Fruit fly (Drosophila melanogaster) whole organism, embryonic: Measurements from ENCODE around the gene Bem46.
A peak's percentile ranks its signal among the peaks of the same experiment; 100 is the strongest.

Source experiments
- Ada2b ChIP-seq: fragments of 200-800 bp; sonication (Bioruptor generic); IDR thresholded peaks from 2 replicates; pipeline ENCODE4 v1.3.6; 2022; ENCODE audit warnings: missing biosample characterization, missing genetic modification characterization
- Bgb ChIP-seq: fragments of 200-800 bp; sonication (Bioruptor generic); IDR thresholded peaks from 2 replicates; pipeline ENCODE4 v1.3.6; 2022; ENCODE audit warnings: missing biosample characterization, missing genetic modification characterization; ENCODE audit not compliant: partially characterized antibody
- CG10321 ChIP-seq: fragments of 200-800 bp; sonication (Bioruptor generic); IDR thresholded peaks from 2 replicates; pipeline ENCODE4 v1.3.6; 2022; ENCODE audit warnings: missing biosample characterization, missing genetic modification characterization
- CG11093 ChIP-seq: fragments of 200-800 bp; sonication (Bioruptor generic); IDR thresholded peaks from 3 replicates; pipeline ENCODE4 v1.3.6; 2022; ENCODE audit warnings: missing biosample characterization, missing genetic modification characterization
- CG11560 ChIP-seq: fragments of 200-800 bp; sonication (Bioruptor generic); IDR thresholded peaks from 3 replicates; pipeline ENCODE4 v1.3.6; 2022; ENCODE audit warnings: missing biosample characterization, missing genetic modification characterization
- CG12236 ChIP-seq: fragments of 200-800 bp; sonication (Bioruptor generic); optimal IDR thresholded peaks from 2 replicates; lab custom pipeline; 2016; ENCODE audit warnings: missing biosample characterization, missing genetic modification characterization
- CG14014 ChIP-seq: fragments of 200-800 bp; sonication (Bioruptor generic); IDR thresholded peaks from 2 replicates; pipeline ENCODE4 v1.3.6; 2022; ENCODE audit warnings: missing biosample characterization, missing genetic modification characterization
- CG16815 ChIP-seq: fragments of 200-800 bp; sonication (Bioruptor generic); optimal IDR thresholded peaks from 3 replicates; lab custom pipeline; 2017; ENCODE audit warnings: missing biosample characterization, mild to moderate bottlenecking, missing genetic modification characterization
- CG17385 ChIP-seq: fragments of 200-800 bp; sonication (Bioruptor generic); optimal IDR thresholded peaks from 3 replicates; lab custom pipeline; 2018; ENCODE audit warnings: missing biosample characterization, mild to moderate bottlenecking, missing genetic modification characterization
- CG17612 ChIP-seq: fragments of 200-800 bp; sonication (Bioruptor generic); IDR thresholded peaks from 2 replicates; pipeline ENCODE4 v1.3.6; 2022; ENCODE audit warnings: missing biosample characterization, missing genetic modification characterization
- CG2120 ChIP-seq: fragments of 200-800 bp; sonication (Bioruptor generic); optimal IDR thresholded peaks from 3 replicates; lab custom pipeline; 2016; ENCODE audit warnings: missing biosample characterization, missing genetic modification characterization
- CG2202 ChIP-seq: fragments of 200-800 bp; sonication (Bioruptor generic); optimal IDR thresholded peaks from 2 replicates; lab custom pipeline; 2018; ENCODE audit warnings: missing biosample characterization, mild to moderate bottlenecking, missing genetic modification characterization
- CG30403 ChIP-seq: fragments of 200-800 bp; sonication (Bioruptor generic); optimal IDR thresholded peaks from 3 replicates; lab custom pipeline; 2016; ENCODE audit warnings: missing biosample characterization, missing genetic modification characterization
- CG4404 ChIP-seq: fragments of 200-800 bp; sonication (Bioruptor generic); IDR thresholded peaks from 2 replicates; pipeline ENCODE4 v1.3.6; 2022; ENCODE audit warnings: missing biosample characterization, missing genetic modification characterization
- CG4730 ChIP-seq: fragments of 200-800 bp; sonication (Bioruptor generic); IDR thresholded peaks from 2 replicates; pipeline ENCODE4 v1.3.6; 2022; ENCODE audit warnings: missing biosample characterization, missing genetic modification characterization
- CG6689 ChIP-seq: fragments of 200-800 bp; sonication (Bioruptor generic); IDR thresholded peaks from 2 replicates; pipeline ENCODE4 v1.3.6; 2022; ENCODE audit warnings: missing biosample characterization, missing genetic modification characterization
- CG7745 ChIP-seq: fragments of 200-800 bp; sonication (Bioruptor generic); optimal IDR thresholded peaks from 2 replicates; lab custom pipeline; 2018; ENCODE audit warnings: missing biosample characterization, mild to moderate bottlenecking, missing genetic modification characterization, moderate library complexity
- Camta ChIP-seq: fragments of 200-800 bp; sonication (Bioruptor generic); optimal IDR thresholded peaks from 2 replicates; lab custom pipeline; 2016; ENCODE audit warnings: missing biosample characterization, missing genetic modification characterization
- Dad ChIP-seq: fragments of 200-800 bp; sonication (Bioruptor generic); optimal IDR thresholded peaks from 3 replicates; lab custom pipeline; 2016; ENCODE audit warnings: missing biosample characterization, missing genetic modification characterization
- Dfd ChIP-seq, 2 experiments: fragments of >200 bp; optimal IDR thresholded peaks; 2 replicates each; lab custom pipeline; 2017; ENCODE audit warnings: missing biosample characterization in 2 of 2, missing genetic modification characterization in 2 of 2
- Dip3 ChIP-seq: fragments of 200-800 bp; sonication (Bioruptor generic); optimal IDR thresholded peaks from 3 replicates; lab custom pipeline; 2016; ENCODE audit warnings: missing biosample characterization, missing genetic modification characterization
- Dll ChIP-seq: fragments of 200-800 bp; sonication (Bioruptor generic); IDR thresholded peaks from 4 replicates; pipeline ENCODE4 v1.3.6; 2022; ENCODE audit warnings: missing biosample characterization, missing genetic modification characterization; ENCODE audit not compliant: partially characterized antibody
- Drgx ChIP-seq: fragments of 200-800 bp; sonication (Bioruptor generic); IDR thresholded peaks from 2 replicates; pipeline ENCODE4 v1.3.6; 2022; ENCODE audit warnings: missing biosample characterization, missing genetic modification characterization
- ERR ChIP-seq: fragments of 200-800 bp; sonication (Bioruptor generic); optimal IDR thresholded peaks from 2 replicates; lab custom pipeline; 2016; ENCODE audit warnings: missing biosample characterization, missing genetic modification characterization
- Ets97D ChIP-seq: fragments of 200-800 bp; sonication (Bioruptor generic); optimal IDR thresholded peaks from 3 replicates; lab custom pipeline; 2016; ENCODE audit warnings: missing biosample characterization, missing genetic modification characterization
- Rx ChIP-seq: fragments of 200-800 bp; sonication (Bioruptor generic); IDR thresholded peaks from 2 replicates; pipeline ENCODE4 v1.3.6; 2022; ENCODE audit warnings: missing biosample characterization, missing genetic modification characterization
- Sin3A ChIP-seq: fragments of >200 bp; optimal IDR thresholded peaks from 2 replicates; lab custom pipeline; 2018
- Usf ChIP-seq: fragments of 200-800 bp; sonication (Bioruptor generic); optimal IDR thresholded peaks from 2 replicates; lab custom pipeline; 2017; ENCODE audit warnings: missing genotype, missing biosample characterization, missing genetic modification characterization
- ab ChIP-seq: fragments of 200-800 bp; sonication (Bioruptor generic); optimal IDR thresholded peaks from 2 replicates; lab custom pipeline; 2016; ENCODE audit warnings: missing biosample characterization, missing genetic modification characterization
- ac ChIP-seq: fragments of 200-800 bp; sonication (Bioruptor generic); optimal IDR thresholded peaks from 3 replicates; lab custom pipeline; 2017; ENCODE audit warnings: missing biosample characterization, mild to moderate bottlenecking, missing genetic modification characterization
- ato ChIP-seq: fragments of 200-800 bp; sonication (Bioruptor generic); IDR thresholded peaks from 2 replicates; pipeline ENCODE4 v1.3.6; 2022; ENCODE audit warnings: missing biosample characterization, missing genetic modification characterization; ENCODE audit not compliant: partially characterized antibody
- chinmo ChIP-seq: fragments of 200-800 bp; sonication (Bioruptor generic); IDR thresholded peaks from 4 replicates; pipeline ENCODE4 v1.3.6; 2022; ENCODE audit warnings: missing biosample characterization, missing genetic modification characterization; ENCODE audit not compliant: partially characterized antibody
- dati ChIP-seq: fragments of 200-800 bp; sonication (Bioruptor generic); IDR thresholded peaks from 2 replicates; pipeline ENCODE4 v1.3.6; 2022; ENCODE audit warnings: missing biosample characterization, missing genetic modification characterization
- dm ChIP-seq: fragments of 200-800 bp; sonication (Bioruptor generic); optimal IDR thresholded peaks from 3 replicates; lab custom pipeline; 2016; ENCODE audit warnings: missing biosample characterization, missing genetic modification characterization
- emc ChIP-seq: fragments of 200-800 bp; sonication (Bioruptor generic); optimal IDR thresholded peaks from 2 replicates; lab custom pipeline; 2016; ENCODE audit warnings: missing biosample characterization, missing genetic modification characterization
- ewg ChIP-seq: fragments of 200-800 bp; sonication (Bioruptor generic); optimal IDR thresholded peaks from 3 replicates; lab custom pipeline; 2017; ENCODE audit warnings: mild to moderate bottlenecking, missing biosample characterization, missing genetic modification reagents, missing genetic modification characterization
- fd3F ChIP-seq: fragments of 200-800 bp; sonication (Bioruptor generic); optimal IDR thresholded peaks from 2 replicates; lab custom pipeline; 2018; ENCODE audit warnings: missing biosample characterization, mild to moderate bottlenecking, missing genetic modification characterization, moderate library complexity
- fd64A ChIP-seq: fragments of 200-800 bp; sonication (Bioruptor generic); optimal IDR thresholded peaks from 3 replicates; lab custom pipeline; 2018; ENCODE audit warnings: missing biosample characterization, mild to moderate bottlenecking, missing genetic modification characterization
- ftz-f1 ChIP-seq: fragments of 200-800 bp; sonication (Bioruptor generic); optimal IDR thresholded peaks from 2 replicates; lab custom pipeline; 2016; ENCODE audit warnings: missing biosample characterization, missing genetic modification characterization
- gsb ChIP-seq: fragments of 200-800 bp; sonication (Bioruptor generic); IDR thresholded peaks from 2 replicates; pipeline ENCODE4 v1.3.6; 2022; ENCODE audit warnings: missing biosample characterization, missing genetic modification characterization
- gt ChIP-seq: fragments of 200-800 bp; sonication (Bioruptor generic); IDR thresholded peaks from 2 replicates; pipeline ENCODE4 v1.3.6; 2022; ENCODE audit warnings: missing biosample characterization, missing genetic modification characterization
- lab ChIP-seq: fragments of 200-800 bp; sonication (Bioruptor generic); optimal IDR thresholded peaks from 3 replicates; lab custom pipeline; 2017; ENCODE audit warnings: missing biosample characterization, missing genetic modification characterization, mild to moderate bottlenecking, moderate library complexity, missing genetic modification reagents
- lola ChIP-seq, 3 experiments: fragments of >200 bp in 2 of 3; fragments of 200-800 bp in 1 of 3; sonication (Bioruptor generic) in 1 of 3; optimal IDR thresholded peaks; 2 replicates each; lab custom pipeline; 2017 to 2019; ENCODE audit warnings: missing biosample characterization in 3 of 3, missing genetic modification characterization in 3 of 3, mild to moderate bottlenecking in 1 of 3, moderate library complexity in 1 of 3
- maf-S ChIP-seq: fragments of 200-800 bp; sonication (Bioruptor generic); optimal IDR thresholded peaks from 2 replicates; lab custom pipeline; 2016; ENCODE audit warnings: missing biosample characterization, missing genetic modification characterization
- mld ChIP-seq: fragments of 200-800 bp; sonication (Bioruptor generic); IDR thresholded peaks from 3 replicates; pipeline ENCODE4 v1.3.6; 2022; ENCODE audit warnings: missing biosample characterization, missing genetic modification characterization; ENCODE audit not compliant: partially characterized antibody
- nau ChIP-seq: fragments of 200-800 bp; sonication (Bioruptor generic); optimal IDR thresholded peaks from 3 replicates; lab custom pipeline; 2017; ENCODE audit warnings: missing biosample characterization, mild to moderate bottlenecking, missing genetic modification characterization, missing genetic modification reagents
- pb ChIP-seq: fragments of 200-800 bp; sonication (Bioruptor generic); optimal IDR thresholded peaks from 3 replicates; lab custom pipeline; 2016; ENCODE audit warnings: missing biosample characterization, missing genetic modification characterization
- pho ChIP-seq: fragments of 200-800 bp; sonication (Bioruptor generic); optimal IDR thresholded peaks from 2 replicates; lab custom pipeline; 2016; ENCODE audit warnings: missing biosample characterization, missing genetic modification characterization
- sr ChIP-seq: fragments of 200-800 bp; sonication (Bioruptor generic); IDR thresholded peaks from 3 replicates; pipeline ENCODE4 v1.3.6; 2022; ENCODE audit warnings: missing biosample characterization, missing genetic modification characterization
- tgo ChIP-seq: fragments of 200-800 bp; sonication (Bioruptor generic); IDR thresholded peaks from 3 replicates; pipeline ENCODE4 v1.3.6; 2022; ENCODE audit warnings: missing biosample characterization, missing genetic modification characterization
- trh ChIP-seq: fragments of 200-800 bp; sonication (Bioruptor generic); optimal IDR thresholded peaks from 2 replicates; lab custom pipeline; 2016; ENCODE audit warnings: missing biosample characterization, missing genetic modification characterization
- zen2 ChIP-seq: fragments of 200-800 bp; sonication (Bioruptor generic); IDR thresholded peaks from 3 replicates; pipeline ENCODE4 v1.3.6; 2022; ENCODE audit warnings: missing biosample characterization, missing genetic modification characterization; ENCODE audit not compliant: partially characterized antibody

The Bem46 gene

DNA sequence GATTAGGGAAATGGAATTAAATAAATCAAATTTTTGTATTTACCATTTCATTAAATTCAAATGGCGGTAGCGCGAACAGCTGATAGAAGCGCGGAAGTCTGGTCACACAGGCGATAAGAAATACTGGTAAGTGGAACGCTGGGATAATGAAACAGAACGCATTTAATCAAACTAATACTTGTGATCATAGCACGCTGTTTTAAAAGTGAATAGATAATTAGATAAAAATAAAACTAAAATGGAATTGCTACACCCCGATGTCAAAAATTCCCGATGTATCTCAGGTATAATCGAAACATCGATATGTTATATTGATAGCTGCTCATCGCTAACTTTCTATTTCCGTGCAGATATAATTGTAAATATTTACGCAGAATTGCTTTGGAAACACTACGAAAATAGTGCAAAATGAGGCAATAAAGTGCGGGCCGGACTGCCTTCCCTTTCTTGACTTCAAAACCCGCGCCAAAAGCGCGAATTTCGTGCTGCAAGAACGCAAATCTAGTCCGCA lies 4.8 kb downstream of the Bem46 start, which contains the start of the genes okr and CG3558 (continued):
- TF ChIP-seq CG4730 (GFP tag; lab: Robert Waterston, UW): no peak
- TF ChIP-seq ac: no peak
- peak; percentile 23 for TF ChIP-seq CG2120 (GFP tag; lab: Kevin White, UChicago)
- no peak for TF ChIP-seq gsb
- no peak for TF ChIP-seq nau (GFP tag; lab: Kevin White, UChicago)
- TF ChIP-seq Dfd (GFP tag; optimal IDR thresholded peaks at IDR 0.05; lab: Kevin White, UChicago): no peak
- no peak for TF ChIP-seq Dip3
- peak; percentile 25; the same call in 1 of the 2 replicates for TF ChIP-seq ato (GFP tag; lab: Robert Waterston, UW)
- no peak for TF ChIP-seq fd3F (GFP tag; lab: Kevin White, UChicago)
- no peak for TF ChIP-seq CG12236 (GFP tag; lab: Kevin White, UChicago)
- TF ChIP-seq dati (GFP tag; lab: Robert Waterston, UW): no peak
- no peak for TF ChIP-seq dm (GFP tag; lab: Kevin White, UChicago)
- TF ChIP-seq CG14014: no peak
- no peak for TF ChIP-seq mld (GFP tag; lab: Robert Waterston, UW)
- TF ChIP-seq lab: no peak
- no peak for TF ChIP-seq CG16815 (GFP tag; lab: Kevin White, UChicago)
- TF ChIP-seq Usf: no peak
- TF ChIP-seq CG11560 (tag; lab: Robert Waterston, UW): no peak
- TF ChIP-seq maf-S (GFP tag; lab: Kevin White, UChicago): no peak

DNA sequence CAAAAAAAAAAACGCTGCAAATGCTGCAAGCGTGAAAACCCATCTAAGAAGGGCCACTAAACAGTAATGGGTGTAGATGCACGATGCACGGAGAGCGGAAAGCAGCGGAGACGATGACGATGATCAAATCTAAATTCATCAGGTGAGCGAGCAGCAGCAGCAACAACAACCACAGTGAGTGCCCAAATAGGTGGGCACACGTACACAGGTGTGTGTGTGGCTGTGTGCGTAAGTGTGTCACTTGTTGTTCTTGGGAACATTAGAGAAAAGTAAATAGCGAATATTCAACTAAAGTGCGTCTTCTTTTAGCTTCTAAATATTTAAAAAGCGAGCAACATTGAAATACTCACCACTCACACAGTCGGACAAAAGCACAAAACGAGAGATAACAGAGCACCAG lies 5.3 kb downstream of the Bem46 start:
- TF ChIP-seq Camta (GFP tag; lab: Kevin White, UChicago): no peak
- TF ChIP-seq mld (GFP tag; lab: Robert Waterston, UW): 0 out of 3 replicates have a peak, but pooled peaks have one; percentile 7
- no peak for TF ChIP-seq CG2202 (tag; lab: Kevin White, UChicago)
- TF ChIP-seq ab (GFP tag; lab: Kevin White, UChicago): no peak
- no peak for TF ChIP-seq CG11093 (GFP tag; lab: Robert Waterston, UW)
- no peak for TF ChIP-seq emc
- TF ChIP-seq CG30403: no peak
- TF ChIP-seq pho (GFP tag; lab: Kevin White, UChicago): no peak
- no peak for TF ChIP-seq Bgb (GFP tag; lab: Robert Waterston, UW)
- no peak for TF ChIP-seq CG17385 (GFP tag; lab: Kevin White, UChicago)
- no peak for TF ChIP-seq trh (GFP tag; lab: Kevin White, UChicago)
- no peak for TF ChIP-seq CG7745 (tag; lab: Kevin White, UChicago)
- no peak for TF ChIP-seq CG6689 (GFP tag; lab: Robert Waterston, UW)
- no peak for TF ChIP-seq sr (GFP tag; lab: Robert Waterston, UW)
- no peak for TF ChIP-seq tgo
- no peak for TF ChIP-seq fd64A (GFP tag; lab: Kevin White, UChicago)
- no peak for TF ChIP-seq ewg
- TF ChIP-seq Dad (GFP tag; lab: Kevin White, UChicago): no peak
- no peak for TF ChIP-seq Sin3A (lab: Kevin White, UChicago)
- no peak for TF ChIP-seq CG10321 (GFP tag; lab: Robert Waterston, UW)
- no peak for TF ChIP-seq Rx (GFP tag; lab: Robert Waterston, UW)
- TF ChIP-seq Ada2b (GFP tag; lab: Robert Waterston, UW): no peak
- TF ChIP-seq chinmo (GFP tag; lab: Robert Waterston, UW): peak; percentile 14; the same call in 1 of the 4 replicates
- TF ChIP-seq gt (GFP tag; lab: Robert Waterston, UW): no peak
- TF ChIP-seq Ets97D (GFP tag; lab: Kevin White, UChicago): no peak
- no peak for TF ChIP-seq ERR (GFP tag; lab: Kevin White, UChicago)
- TF ChIP-seq lola (GFP tag; optimal IDR thresholded peaks at IDR 0.05; lab: Kevin White, UChicago): no peak
- no peak for TF ChIP-seq zen2 (GFP tag; lab: Robert Waterston, UW)
- no peak for TF ChIP-seq ftz-f1
- TF ChIP-seq CG4404 (GFP tag; lab: Robert Waterston, UW): no peak
- TF ChIP-seq Drgx (GFP tag; lab: Robert Waterston, UW): no peak
- no peak for TF ChIP-seq CG17612
- no peak for TF ChIP-seq pb (GFP tag; lab: Kevin White, UChicago)
- TF ChIP-seq Dll (GFP tag; lab: Robert Waterston, UW): no peak
